Worm (Caenorhabditis elegans) whole organism, mixed stage, embryonic: ENCODE data around the gene srsx-8.

Source experiments
- M03D4.4 ChIP-seq: sonication (generic microtip); optimal IDR thresholded peaks from 2 replicates; lab custom pipeline; 2017; ENCODE audit warnings: mild to moderate bottlenecking, missing genetic modification characterization, missing compliant biosample characterization
- bed-3 ChIP-seq: fragments of 200-800 bp; sonication (Bioruptor generic); optimal IDR thresholded peaks from 3 replicates; lab custom pipeline; 2018; ENCODE audit warnings: mild to moderate bottlenecking, missing genetic modification characterization, moderate library complexity, missing compliant biosample characterization
- blmp-1 ChIP-seq: fragments of 150-350 bp; optimal IDR thresholded peaks from 2 replicates; lab custom pipeline; 2014; ENCODE audit warnings: missing biosample characterization, missing genetic modification characterization
- ceh-39 ChIP-seq: fragments of 150-350 bp; optimal IDR thresholded peaks from 2 replicates; lab custom pipeline; 2014; ENCODE audit warnings: missing biosample characterization, missing genetic modification characterization
- ceh-43 ChIP-seq: fragments of 200-800 bp; sonication (Bioruptor generic); optimal IDR thresholded peaks from 2 replicates; lab custom pipeline; 2018; ENCODE audit warnings: mild to moderate bottlenecking, missing genetic modification characterization, moderate library complexity, missing compliant biosample characterization
- ceh-83 ChIP-seq: fragments of 200-800 bp; sonication (Bioruptor generic); optimal IDR thresholded peaks from 2 replicates; lab custom pipeline; 2018; ENCODE audit warnings: mild to moderate bottlenecking, missing genetic modification characterization, missing compliant biosample characterization
- ces-1 ChIP-seq: fragments of 150-350 bp; optimal IDR thresholded peaks from 2 replicates; lab custom pipeline; 2014; ENCODE audit warnings: missing biosample characterization, missing genetic modification reagents, missing genetic modification characterization
- cnd-1 ChIP-seq: fragments of 200-800 bp; sonication (Bioruptor generic); optimal IDR thresholded peaks from 2 replicates; lab custom pipeline; 2018; ENCODE audit warnings: mild to moderate bottlenecking, missing genetic modification characterization, missing compliant biosample characterization
- drap-1 ChIP-seq: fragments of 200-800 bp; sonication (Bioruptor generic); optimal IDR thresholded peaks from 3 replicates; lab custom pipeline; 2018; ENCODE audit warnings: mild to moderate bottlenecking, missing genetic modification characterization, missing compliant biosample characterization
- elt-1 ChIP-seq: sonication (generic microtip); optimal IDR thresholded peaks from 2 replicates; lab custom pipeline; 2017; ENCODE audit warnings: missing genetic modification characterization, mild to moderate bottlenecking, missing compliant biosample characterization, antibody characterized with exemption, moderate library complexity, borderline replicate concordance; ENCODE audit not compliant: insufficient read depth
- elt-3 ChIP-seq: fragments of 150-350 bp; optimal IDR thresholded peaks from 2 replicates; lab custom pipeline; 2014; ENCODE audit warnings: missing biosample characterization, missing genetic modification characterization
- flh-1 ChIP-seq: fragments of 200-800 bp; sonication (Bioruptor generic); optimal IDR thresholded peaks from 2 replicates; lab custom pipeline; 2018; ENCODE audit warnings: mild to moderate bottlenecking, missing genetic modification characterization, moderate library complexity, missing compliant biosample characterization
- ham-2 ChIP-seq: fragments of 200-800 bp; sonication (Bioruptor generic); optimal IDR thresholded peaks from 2 replicates; lab custom pipeline; 2018; ENCODE audit warnings: mild to moderate bottlenecking, missing genetic modification characterization, missing compliant biosample characterization
- hlh-1 ChIP-seq: fragments of 150-350 bp; optimal IDR thresholded peaks from 2 replicates; lab custom pipeline; 2014; ENCODE audit warnings: missing biosample characterization, missing genetic modification reagents, missing genetic modification characterization
- lin-13 ChIP-seq: fragments of 150-350 bp; optimal IDR thresholded peaks from 2 replicates; lab custom pipeline; 2014; ENCODE audit warnings: missing biosample characterization, missing genetic modification characterization
- lin-32 ChIP-seq: fragments of 200-800 bp; sonication (Bioruptor generic); optimal IDR thresholded peaks from 2 replicates; lab custom pipeline; 2018; ENCODE audit warnings: mild to moderate bottlenecking, missing genetic modification characterization, missing compliant biosample characterization
- lsy-2 ChIP-seq: fragments of 150-350 bp; optimal IDR thresholded peaks from 2 replicates; lab custom pipeline; 2014; ENCODE audit warnings: missing biosample characterization, missing genetic modification characterization
- mep-1 ChIP-seq: fragments of 150-350 bp; optimal IDR thresholded peaks from 2 replicates; lab custom pipeline; 2017; ENCODE audit warnings: missing biosample characterization, missing genetic modification reagents, missing genetic modification characterization, inconsistent platforms
- mls-2 ChIP-seq: sonication (generic microtip); optimal IDR thresholded peaks from 2 replicates; lab custom pipeline; 2016; ENCODE audit warnings: mild to moderate bottlenecking, missing genetic modification characterization, moderate library complexity, missing compliant biosample characterization
- nhr-12 ChIP-seq: fragments of 150-350 bp; optimal IDR thresholded peaks from 2 replicates; lab custom pipeline; 2014; ENCODE audit warnings: missing biosample characterization, missing genetic modification characterization
- nhr-2 ChIP-seq: fragments of 150-350 bp; optimal IDR thresholded peaks from 2 replicates; lab custom pipeline; 2014; ENCODE audit warnings: missing biosample characterization, missing genetic modification characterization
- nhr-237 ChIP-seq: fragments of 150-350 bp; optimal IDR thresholded peaks from 2 replicates; lab custom pipeline; 2014; ENCODE audit warnings: missing biosample characterization, missing genetic modification characterization
- nhr-28 ChIP-seq: fragments of 150-350 bp; optimal IDR thresholded peaks from 2 replicates; lab custom pipeline; 2014; ENCODE audit warnings: missing biosample characterization, missing genetic modification characterization
- nhr-76 ChIP-seq: sonication (generic microtip); optimal IDR thresholded peaks from 2 replicates; lab custom pipeline; 2017; ENCODE audit warnings: missing biosample characterization, missing genetic modification characterization
- pha-4 ChIP-seq: fragments of 150-350 bp; optimal IDR thresholded peaks from 2 replicates; lab custom pipeline; 2018; ENCODE audit warnings: missing biosample characterization, missing genetic modification reagents, missing genetic modification characterization
- sem-2 ChIP-seq: fragments of 200-800 bp; sonication (Bioruptor generic); optimal IDR thresholded peaks from 2 replicates; lab custom pipeline; 2018; ENCODE audit warnings: mild to moderate bottlenecking, missing genetic modification characterization, missing compliant biosample characterization
- snpc-4 ChIP-seq: fragments of 150-350 bp; optimal IDR thresholded peaks from 2 replicates; lab custom pipeline; 2014; ENCODE audit warnings: missing biosample characterization, missing genetic modification characterization
- tbx-8 ChIP-seq: fragments of 200-800 bp; sonication (Bioruptor generic); optimal IDR thresholded peaks from 2 replicates; lab custom pipeline; 2018; ENCODE audit warnings: mild to moderate bottlenecking, missing genetic modification characterization, moderate library complexity, missing compliant biosample characterization
- unc-120 ChIP-seq: sonication (generic microtip); optimal IDR thresholded peaks from 2 replicates; lab custom pipeline; 2017; ENCODE audit warnings: missing genetic modification characterization, missing compliant biosample characterization; ENCODE audit not compliant: poor library complexity, severe bottlenecking
- unc-39 ChIP-seq: fragments of 150-350 bp; optimal IDR thresholded peaks from 2 replicates; lab custom pipeline; 2014; ENCODE audit warnings: missing biosample characterization, missing genetic modification characterization
- unc-62 ChIP-seq: fragments of 150-350 bp; optimal IDR thresholded peaks from 2 replicates; lab custom pipeline; 2014; ENCODE audit warnings: missing biosample characterization, missing genetic modification reagents, missing genetic modification characterization
- zip-8 ChIP-seq: fragments of 150-350 bp; optimal IDR thresholded peaks from 2 replicates; lab custom pipeline; 2014; ENCODE audit warnings: missing biosample characterization, missing genetic modification characterization
- ztf-11 ChIP-seq: fragments of 150-350 bp; optimal IDR thresholded peaks from 2 replicates; lab custom pipeline; 2014; ENCODE audit warnings: missing biosample characterization, missing genetic modification characterization

srsx-8 gene

DNA sequence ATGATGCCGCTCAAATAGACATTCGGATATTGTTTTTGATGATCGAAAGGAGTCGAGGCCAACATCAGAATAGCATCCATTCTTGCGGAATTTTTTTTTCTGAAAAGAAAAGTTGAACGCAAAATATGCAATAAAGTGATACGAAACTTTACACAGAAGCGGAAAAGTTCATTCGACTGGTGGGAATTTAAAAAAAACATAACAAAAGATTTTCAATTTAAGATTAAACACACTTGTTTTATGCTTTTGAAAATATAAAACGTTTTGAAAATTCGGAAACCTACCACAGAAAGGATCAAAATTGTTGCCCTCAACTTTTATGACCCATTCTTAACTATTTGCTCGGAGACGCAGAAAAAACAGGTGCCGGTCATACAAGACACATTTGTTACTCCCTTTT is 15.9 kb downstream of the srsx-8 start, which contains the start of gene K02H11.9:
TSS of gene K02H11.9 (minus strand) at position 101 of the 400 bp plus-strand sequence.
- no peak for TF ChIP-seq flh-1 (GFP tag; lab: Kevin White, UChicago)
- TF ChIP-seq pha-4 (tag; lab: Kevin White, UChicago): no peak
- TF ChIP-seq ceh-39 (tag; lab: Kevin White, UChicago): no peak
- no peak for TF ChIP-seq unc-120
- TF ChIP-seq blmp-1: no peak
- no peak for TF ChIP-seq ces-1 (GFP tag; lab: Kevin White, UChicago)
- TF ChIP-seq tbx-8: no peak
- TF ChIP-seq lin-13 (tag; lab: Kevin White, UChicago): no peak
- no peak for TF ChIP-seq lin-32 (GFP tag; lab: Kevin White, UChicago)
- no peak for TF ChIP-seq hlh-1 (tag; lab: Kevin White, UChicago)
- TF ChIP-seq elt-3: no peak
- TF ChIP-seq M03D4.4 (tag; lab: Kevin White, UChicago): no peak
- TF ChIP-seq elt-1 (tag; lab: Kevin White, UChicago): no peak
- no peak for TF ChIP-seq mep-1 (tag; lab: Kevin White, UChicago)
- TF ChIP-seq nhr-237 (tag; lab: Kevin White, UChicago): no peak
- no peak for TF ChIP-seq nhr-12 (tag; lab: Kevin White, UChicago)
- TF ChIP-seq nhr-2 (tag; lab: Kevin White, UChicago): no peak

ce11 chrV:1534315-1534714 is 18.6 kb downstream of the srsx-8 start, which contains the start of gene trx-5:
TSS of gene trx-5 (minus strand) at chrV:1534415.
- TF ChIP-seq drap-1 (GFP tag; lab: Kevin White, UChicago): no peak
- no peak for TF ChIP-seq elt-3
- no peak for TF ChIP-seq ham-2 (GFP tag; lab: Kevin White, UChicago)
- TF ChIP-seq nhr-76 (tag; lab: Kevin White, UChicago): no peak
- TF ChIP-seq lin-32 (GFP tag; lab: Kevin White, UChicago): no peak
- no peak for TF ChIP-seq zip-8
- no peak for TF ChIP-seq ceh-39 (tag; lab: Kevin White, UChicago)
- TF ChIP-seq mls-2: no peak
- TF ChIP-seq nhr-28 (tag; lab: Kevin White, UChicago): no peak
- no peak for TF ChIP-seq nhr-2 (tag; lab: Kevin White, UChicago)
- TF ChIP-seq snpc-4 (tag; lab: Kevin White, UChicago): no peak
- no peak for TF ChIP-seq mep-1 (tag; lab: Kevin White, UChicago)
- no peak for TF ChIP-seq cnd-1 (tag; lab: Kevin White, UChicago)
- TF ChIP-seq unc-39 (tag; lab: Kevin White, UChicago): no peak
- no peak for TF ChIP-seq tbx-8
- TF ChIP-seq unc-62: no peak
- no peak for TF ChIP-seq blmp-1
- TF ChIP-seq nhr-12 (tag; lab: Kevin White, UChicago): no peak
- no peak for TF ChIP-seq bed-3 (GFP tag; lab: Kevin White, UChicago)

- TF ChIP-seq hlh-1 (tag; lab: Kevin White, UChicago) (no peak), ceh-43 (GFP tag; lab: Kevin White, UChicago) (no peak), nhr-2 (tag; lab: Kevin White, UChicago) (no peak), unc-120 (no peak), ceh-83 (GFP tag; lab: Kevin White, UChicago) (no peak), nhr-76 (tag; lab: Kevin White, UChicago) (no peak), nhr-237 (tag; lab: Kevin White, UChicago) (no peak), nhr-12 (tag; lab: Kevin White, UChicago) (no peak), ces-1 (GFP tag; lab: Kevin White, UChicago) (no peak), tbx-8 (no peak), unc-62 (no peak), ztf-11 (tag; lab: Kevin White, UChicago) (no peak), ceh-39 (tag; lab: Kevin White, UChicago) (no peak), blmp-1 (no peak), mls-2 (no peak)
Observed at ce11 chrV:1532455-1532854, 20.4 kb downstream of the srsx-8 start.

DNA sequence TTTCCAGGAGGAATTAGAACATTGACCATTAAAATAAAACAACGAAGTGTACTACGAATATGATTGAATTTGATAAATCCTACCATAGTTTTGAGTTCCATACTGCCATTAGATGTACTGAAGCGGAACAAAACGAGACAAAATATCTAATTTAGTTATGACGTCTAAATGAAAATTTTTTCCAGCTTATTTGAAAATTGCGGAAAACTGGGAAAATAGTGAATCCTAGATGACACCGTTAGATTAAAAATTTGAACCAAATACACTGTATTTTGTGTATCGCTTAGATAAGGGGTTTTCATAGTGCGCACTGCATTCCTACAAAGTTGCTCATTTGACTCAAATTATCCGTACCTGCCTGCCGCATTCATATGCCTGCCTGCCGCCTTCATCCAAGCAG is 21.7 kb downstream of the srsx-8 start, which contains the start of gene K02H11.4:
TSS of gene K02H11.4 (minus strand) at position 101 of the 400 bp plus-strand sequence.
- no peak for TF ChIP-seq ztf-11 (tag; lab: Kevin White, UChicago)

DNA sequence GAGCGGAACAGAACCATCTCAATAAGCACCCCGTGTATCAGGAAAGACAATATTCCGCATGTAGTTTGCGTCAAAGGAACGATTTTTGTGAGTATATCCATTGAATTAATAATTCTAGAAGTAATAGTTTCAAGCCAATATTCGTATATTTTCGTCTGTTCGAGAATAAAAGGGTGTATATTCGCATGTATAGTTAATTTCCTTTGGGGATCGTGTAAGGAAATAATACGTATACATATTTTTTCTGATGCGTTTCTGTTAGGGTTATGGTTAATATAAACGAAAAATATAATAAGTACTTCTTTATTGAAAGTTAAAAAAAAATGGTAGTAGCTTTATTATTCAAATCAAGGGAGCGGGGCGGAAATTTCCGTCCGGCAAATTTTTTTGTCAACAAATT is 24.9 kb downstream of the srsx-8 start, which contains the start of gene str-236:
TSS of gene str-236 (minus strand) at position 101 of the 400 bp plus-strand sequence.
- TF ChIP-seq elt-1 (tag; lab: Kevin White, UChicago): no peak
- no peak for TF ChIP-seq elt-3
- no peak for TF ChIP-seq bed-3 (GFP tag; lab: Kevin White, UChicago)
- TF ChIP-seq unc-39 (tag; lab: Kevin White, UChicago): no peak
- no peak for TF ChIP-seq hlh-1 (tag; lab: Kevin White, UChicago)
- TF ChIP-seq tbx-8: no peak
- no peak for TF ChIP-seq flh-1 (GFP tag; lab: Kevin White, UChicago)
- no peak for TF ChIP-seq lsy-2
- no peak for TF ChIP-seq blmp-1
- TF ChIP-seq sem-2 (GFP tag; lab: Kevin White, UChicago): no peak
- TF ChIP-seq ceh-43 (GFP tag; lab: Kevin White, UChicago): no peak
- TF ChIP-seq M03D4.4 (tag; lab: Kevin White, UChicago): no peak
- no peak for TF ChIP-seq mls-2
- no peak for TF ChIP-seq ceh-39 (tag; lab: Kevin White, UChicago)
- no peak for TF ChIP-seq mep-1 (tag; lab: Kevin White, UChicago)
- TF ChIP-seq nhr-76 (tag; lab: Kevin White, UChicago): no peak
- TF ChIP-seq cnd-1 (tag; lab: Kevin White, UChicago): no peak
